Worm (Caenorhabditis elegans) whole organism, L3 larva: ENCODE results near the gene T04A8.18.

Experiments used
- R02D3.7 ChIP-seq: fragments of 150-350 bp; optimal IDR thresholded peaks from 2 replicates; lab custom pipeline; 2014; ENCODE audit warnings: missing biosample characterization, missing genetic modification characterization
- ZK546.5 ChIP-seq: sonication (generic microtip); optimal IDR thresholded peaks from 2 replicates; lab custom pipeline; 2017; ENCODE audit warnings: missing biosample characterization, missing genetic modification characterization
- aly-2 ChIP-seq: fragments of 150-350 bp; optimal IDR thresholded peaks from 2 replicates; lab custom pipeline; 2014; ENCODE audit warnings: missing biosample characterization, missing genetic modification characterization
- ama-1 ChIP-seq: fragments of 150-350 bp; optimal IDR thresholded peaks from 2 replicates; lab custom pipeline; 2018
- ceh-16 ChIP-seq: sonication (generic microtip); optimal IDR thresholded peaks from 2 replicates; lab custom pipeline; 2017; ENCODE audit warnings: missing biosample characterization, missing genetic modification characterization
- ceh-28 ChIP-seq: fragments of 150-350 bp; optimal IDR thresholded peaks from 2 replicates; lab custom pipeline; 2014; ENCODE audit warnings: missing biosample characterization, missing genetic modification reagents, missing genetic modification characterization
- ceh-82 ChIP-seq: fragments of 150-350 bp; optimal IDR thresholded peaks from 2 replicates; lab custom pipeline; 2014; ENCODE audit warnings: missing biosample characterization, missing genetic modification characterization
- ceh-9 ChIP-seq: sonication (generic microtip); optimal IDR thresholded peaks from 2 replicates; lab custom pipeline; 2018; ENCODE audit warnings: missing biosample characterization, missing genetic modification characterization
- daf-12 ChIP-seq: fragments of 150-350 bp; optimal IDR thresholded peaks from 2 replicates; lab custom pipeline; 2014; ENCODE audit warnings: missing biosample characterization, missing genetic modification reagents, missing genetic modification characterization
- egl-27 ChIP-seq: sonication (generic microtip); optimal IDR thresholded peaks from 4 replicates; lab custom pipeline; 2017; ENCODE audit warnings: missing biosample characterization, missing genetic modification reagents, missing genetic modification characterization
- egl-5 ChIP-seq: fragments of 150-350 bp; optimal IDR thresholded peaks from 2 replicates; lab custom pipeline; 2017; ENCODE audit warnings: missing biosample characterization, missing genetic modification reagents, missing genetic modification characterization, inconsistent platforms
- elt-1 ChIP-seq: fragments of 150-350 bp; optimal IDR thresholded peaks from 2 replicates; lab custom pipeline; 2014; ENCODE audit warnings: missing biosample characterization, missing genetic modification characterization
- elt-2 ChIP-seq: sonication (generic microtip); optimal IDR thresholded peaks from 2 replicates; lab custom pipeline; 2016; ENCODE audit warnings: missing genetic modification reagents, mild to moderate bottlenecking, missing genetic modification characterization, missing compliant biosample characterization
- elt-3 ChIP-seq, 3 experiments: fragments of 150-350 bp in 1 of 3; sonication (generic microtip) in 2 of 3; optimal IDR thresholded peaks; 2 replicates in 2 of 3; 4 replicates in 1 of 3; lab custom pipeline; 2014 to 2017; ENCODE audit warnings: missing biosample characterization in 3 of 3, missing genetic modification characterization in 3 of 3
- eor-1 ChIP-seq, 2 experiments: fragments of 150-350 bp; optimal IDR thresholded peaks; 2 replicates each; lab custom pipeline; 2014 to 2018; ENCODE audit warnings: missing biosample characterization in 2 of 2, missing genetic modification characterization in 2 of 2
- fkh-10 ChIP-seq: sonication (generic microtip); optimal IDR thresholded peaks from 2 replicates; lab custom pipeline; 2017; ENCODE audit warnings: missing biosample characterization, missing genetic modification reagents, missing genetic modification characterization
- fos-1 ChIP-seq: fragments of 150-350 bp; optimal IDR thresholded peaks from 2 replicates; lab custom pipeline; 2014; ENCODE audit warnings: missing biosample characterization, missing genetic modification characterization
- hmg-11 ChIP-seq: sonication (generic microtip); optimal IDR thresholded peaks from 2 replicates; lab custom pipeline; 2016; ENCODE audit warnings: missing genetic modification characterization, missing compliant biosample characterization
- jun-1 ChIP-seq: fragments of 150-350 bp; optimal IDR thresholded peaks from 2 replicates; lab custom pipeline; 2014; ENCODE audit warnings: missing biosample characterization, missing genetic modification reagents, missing genetic modification characterization
- lin-15B ChIP-seq: fragments of 150-350 bp; optimal IDR thresholded peaks from 2 replicates; lab custom pipeline; 2014; ENCODE audit warnings: missing biosample characterization, missing genetic modification characterization
- lin-39 ChIP-seq: fragments of 150-350 bp; optimal IDR thresholded peaks from 2 replicates; lab custom pipeline; 2018; ENCODE audit warnings: missing biosample characterization, missing genetic modification reagents, missing genetic modification characterization
- mdl-1 ChIP-seq: fragments of 150-350 bp; optimal IDR thresholded peaks from 2 replicates; lab custom pipeline; 2014; ENCODE audit warnings: missing biosample characterization, missing genetic modification characterization
- nfya-1 ChIP-seq: sonication (generic microtip); optimal IDR thresholded peaks from 2 replicates; lab custom pipeline; 2017; ENCODE audit warnings: missing genetic modification characterization, mild to moderate bottlenecking, missing compliant biosample characterization, antibody characterized with exemption, moderate library complexity; ENCODE audit not compliant: insufficient read depth
- nhr-11 ChIP-seq: fragments of 150-350 bp; optimal IDR thresholded peaks from 2 replicates; lab custom pipeline; 2014; ENCODE audit warnings: missing biosample characterization, missing genetic modification characterization
- nhr-12 ChIP-seq: fragments of 150-350 bp; optimal IDR thresholded peaks from 2 replicates; lab custom pipeline; 2014; ENCODE audit warnings: missing biosample characterization, missing genetic modification characterization
- nhr-23 ChIP-seq: fragments of 150-350 bp; optimal IDR thresholded peaks from 2 replicates; lab custom pipeline; 2014; ENCODE audit warnings: missing biosample characterization, missing genetic modification reagents, missing genetic modification characterization
- nhr-237 ChIP-seq: fragments of 150-350 bp; optimal IDR thresholded peaks from 2 replicates; lab custom pipeline; 2014; ENCODE audit warnings: missing biosample characterization, missing genetic modification characterization
- nhr-25 ChIP-seq: sonication (generic microtip); optimal IDR thresholded peaks from 2 replicates; lab custom pipeline; 2017; ENCODE audit warnings: missing biosample characterization, missing genetic modification characterization
- nhr-28 ChIP-seq: fragments of 150-350 bp; optimal IDR thresholded peaks from 2 replicates; lab custom pipeline; 2014; ENCODE audit warnings: missing biosample characterization, missing genetic modification characterization
- nhr-43 ChIP-seq: sonication (generic microtip); optimal IDR thresholded peaks from 2 replicates; lab custom pipeline; 2016; ENCODE audit warnings: mild to moderate bottlenecking, missing genetic modification characterization, missing compliant biosample characterization; ENCODE audit not compliant: poor library complexity, severe bottlenecking
- nhr-67 ChIP-seq: fragments of 150-350 bp; optimal IDR thresholded peaks from 2 replicates; lab custom pipeline; 2014; ENCODE audit warnings: missing biosample characterization, missing genetic modification characterization
- nhr-76 ChIP-seq: fragments of 150-350 bp; sonication (generic microtip); optimal IDR thresholded peaks from 5 replicates; lab custom pipeline; 2014; ENCODE audit warnings: missing biosample characterization, missing genetic modification characterization
- nhr-77 ChIP-seq: fragments of 150-350 bp; optimal IDR thresholded peaks from 2 replicates; lab custom pipeline; 2014; ENCODE audit warnings: missing biosample characterization, missing genetic modification characterization
- pha-4 ChIP-seq: fragments of 150-350 bp; optimal IDR thresholded peaks from 2 replicates; lab custom pipeline; 2014; ENCODE audit warnings: missing biosample characterization, missing genetic modification reagents, missing genetic modification characterization
- pqm-1 ChIP-seq: fragments of 150-350 bp; optimal IDR thresholded peaks from 2 replicates; lab custom pipeline; 2017; ENCODE audit warnings: missing biosample characterization, missing genetic modification characterization, inconsistent platforms
- sea-2 ChIP-seq: fragments of 150-350 bp; sonication (generic microtip); optimal IDR thresholded peaks from 4 replicates; lab custom pipeline; 2014; ENCODE audit warnings: missing biosample characterization, missing genetic modification reagents, missing genetic modification characterization
- snpc-4 ChIP-seq: fragments of 150-350 bp; optimal IDR thresholded peaks from 2 replicates; lab custom pipeline; 2014; ENCODE audit warnings: missing biosample characterization, missing genetic modification characterization
- tbx-2 ChIP-seq: sonication (generic microtip); optimal IDR thresholded peaks from 2 replicates; lab custom pipeline; 2016; ENCODE audit warnings: mild to moderate bottlenecking, missing genetic modification characterization, missing compliant biosample characterization
- unc-39 ChIP-seq: sonication (generic microtip); optimal IDR thresholded peaks from 4 replicates; lab custom pipeline; 2017; ENCODE audit warnings: missing biosample characterization, missing genetic modification characterization
- unc-62 ChIP-seq: fragments of 150-350 bp; sonication (generic microtip); optimal IDR thresholded peaks from 4 replicates; lab custom pipeline; 2014; ENCODE audit warnings: missing biosample characterization, missing genetic modification reagents, missing genetic modification characterization
- zag-1 ChIP-seq: fragments of 150-350 bp; optimal IDR thresholded peaks from 2 replicates; lab custom pipeline; 2014; ENCODE audit warnings: missing biosample characterization, missing genetic modification characterization
- ztf-11 ChIP-seq: fragments of 150-350 bp; optimal IDR thresholded peaks from 2 replicates; lab custom pipeline; 2014; ENCODE audit warnings: missing biosample characterization, missing genetic modification characterization
- ztf-4 ChIP-seq: fragments of 150-350 bp; optimal IDR thresholded peaks from 2 replicates; lab custom pipeline; 2014; ENCODE audit warnings: missing biosample characterization, missing genetic modification characterization

T04A8.18 gene

DNA sequence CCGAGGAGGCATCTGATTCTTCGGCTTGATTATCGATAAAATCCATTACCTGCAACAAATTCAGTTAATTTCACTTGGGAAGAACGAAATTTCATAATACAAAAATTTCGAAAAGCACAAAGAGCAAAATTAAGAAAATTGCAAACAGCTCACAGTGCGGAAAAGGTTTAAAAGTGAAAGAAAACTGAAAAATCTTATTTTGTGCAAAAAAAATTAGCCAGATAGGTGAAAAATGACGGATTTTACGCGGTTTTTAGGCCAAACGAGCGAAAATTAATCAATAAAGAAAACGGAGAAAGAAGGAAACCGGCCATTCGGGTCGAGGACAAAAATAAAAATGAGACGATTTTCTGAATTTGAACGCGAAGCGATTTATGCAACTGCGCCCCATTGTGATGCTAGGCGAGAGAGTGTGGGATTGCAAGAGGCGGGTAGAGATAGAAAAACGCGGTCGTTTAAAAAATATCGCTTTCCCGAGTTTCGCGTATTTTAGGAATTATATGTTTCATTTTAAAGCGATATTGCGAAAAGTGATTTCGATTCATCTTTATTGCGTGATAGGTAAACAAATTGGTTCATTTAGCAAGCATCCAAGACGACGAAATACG lies 11.7 kb downstream of the T04A8.18 start, which contains the start of gene emb-5 (continued):
- TF ChIP-seq unc-62 (no peak), nhr-28 (tag; lab: Kevin White, UChicago) (no peak), nfya-1 (tag; lab: Kevin White, UChicago) (no peak), elt-3 (tag; optimal IDR thresholded peaks at IDR 0.05; lab: Kevin White, UChicago) (no peak), fos-1 (tag; lab: Kevin White, UChicago) (no peak), aly-2 (tag; lab: Kevin White, UChicago) (no peak), jun-1 (no peak), nhr-237 (tag; lab: Kevin White, UChicago) (no peak), nhr-43 (tag; lab: Kevin White, UChicago) (peak; percentile 3), egl-27 (no peak), ztf-4 (tag; lab: Kevin White, UChicago) (no peak), sea-2 (GFP tag; lab: Kevin White, UChicago) (no peak), hmg-11 (tag; lab: Kevin White, UChicago) (peak; percentile 25), daf-12 (no peak)
- TF ChIP-seq, all 47 proteins: peak for 8

- TF ChIP-seq nhr-12 (tag; lab: Kevin White, UChicago) (no peak), daf-12 (no peak), nfya-1 (tag; lab: Kevin White, UChicago) (peak; percentile 93), nhr-67 (tag; lab: Kevin White, UChicago) (no peak), unc-39 (tag; lab: Kevin White, UChicago) (no peak), zag-1 (tag; lab: Kevin White, UChicago) (no peak), pqm-1 (tag; lab: Kevin White, UChicago) (no peak), nhr-77 (tag; lab: Kevin White, UChicago) (no peak), ztf-4 (tag; lab: Kevin White, UChicago) (no peak), aly-2 (tag; lab: Kevin White, UChicago) (no peak), pha-4 (tag; lab: Kevin White, UChicago) (peak; percentile 78), nhr-23 (tag; lab: Kevin White, UChicago) (peak; percentile 48), ceh-28 (tag; lab: Kevin White, UChicago) (peak; percentile 1), nhr-11 (peak; percentile 59), lin-15B (tag; lab: Kevin White, UChicago) (peak; percentile 79), lin-39 (tag; lab: Kevin White, UChicago) (peak; percentile 91), unc-62 (peak; percentile 7), mdl-1 (tag; lab: Kevin White, UChicago) (no peak), ceh-16 (no peak), snpc-4 (peak; percentile 51), ceh-9 (tag; lab: Kevin White, UChicago) (no peak), R02D3.7 (tag; lab: Kevin White, UChicago) (peak; percentile 8), tbx-2 (tag; lab: Kevin White, UChicago) (peak; percentile 21), elt-1 (tag; lab: Kevin White, UChicago) (peak; percentile 46), fkh-10 (GFP tag; lab: Kevin White, UChicago) (peak; percentile 23), elt-3 (tag; optimal IDR thresholded peaks at IDR 0.05; lab: Kevin White, UChicago) (no peak), hmg-11 (tag; lab: Kevin White, UChicago) (peak; percentile 93), ZK546.5 (no peak), nhr-25 (no peak), ama-1 (lab: Kevin White, UChicago) (no peak), egl-5 (tag; lab: Kevin White, UChicago) (peak; percentile 91)
Measured at ce11 chrIII:4721750-4722149, 12.7 kb downstream of the T04A8.18 start, which contains the start of gene acy-1. Gene acy-1 (plus strand): TSS chrIII:4722095.

DNA sequence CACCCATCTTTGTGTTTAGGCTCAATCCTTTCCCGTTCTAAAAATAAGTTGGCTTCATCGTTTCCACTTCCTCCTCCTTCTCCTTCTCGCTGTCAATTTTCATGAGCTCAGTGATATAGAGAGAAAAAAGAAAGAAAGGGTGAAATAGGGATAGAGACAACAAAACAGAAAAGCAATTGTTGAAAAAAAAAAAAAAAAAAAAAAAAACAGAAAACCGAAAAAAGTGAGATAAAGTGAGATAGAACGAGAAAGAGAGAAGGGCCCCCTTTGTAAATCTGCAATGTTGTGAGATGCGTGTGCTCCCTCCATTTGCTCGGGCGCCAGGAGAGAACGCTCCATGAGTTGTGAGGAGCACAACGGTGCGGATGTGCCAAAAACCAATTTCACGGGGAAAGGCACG lies 14.9 kb downstream of the T04A8.18 start:
- no peak for TF ChIP-seq aly-2 (tag; lab: Kevin White, UChicago)
- peak; percentile 33 for TF ChIP-seq egl-5 (tag; lab: Kevin White, UChicago)
- no peak for TF ChIP-seq ztf-11 (tag; lab: Kevin White, UChicago)
- TF ChIP-seq ceh-16 = no peak
- no peak for TF ChIP-seq zag-1 (tag; lab: Kevin White, UChicago)
- TF ChIP-seq mdl-1 (tag; lab: Kevin White, UChicago) = no peak
- TF ChIP-seq snpc-4 = no peak
- TF ChIP-seq nfya-1 (tag; lab: Kevin White, UChicago) = peak; percentile 50
- no peak for TF ChIP-seq ZK546.5
- TF ChIP-seq pqm-1 (tag; lab: Kevin White, UChicago) = no peak
- TF ChIP-seq ceh-9 (tag; lab: Kevin White, UChicago) = no peak
- TF ChIP-seq ceh-82 = no peak
- no peak for TF ChIP-seq egl-27
- no peak for TF ChIP-seq nhr-77 (tag; lab: Kevin White, UChicago)
- no peak for TF ChIP-seq sea-2 (GFP tag; lab: Kevin White, UChicago)
- no peak for TF ChIP-seq unc-39 (tag; lab: Kevin White, UChicago)
- TF ChIP-seq ceh-28 (tag; lab: Kevin White, UChicago) = no peak
- peak; percentile 6 for TF ChIP-seq lin-39 (tag; lab: Kevin White, UChicago)
- no peak for TF ChIP-seq eor-1 (tag; optimal IDR thresholded peaks at IDR 0.05; lab: Kevin White, UChicago)
- no peak for TF ChIP-seq nhr-12 (tag; lab: Kevin White, UChicago)
- TF ChIP-seq nhr-237 (tag; lab: Kevin White, UChicago) = no peak
- peak; percentile 24 for TF ChIP-seq fkh-10 (GFP tag; lab: Kevin White, UChicago)
- TF ChIP-seq elt-2 (tag; lab: Kevin White, UChicago) = no peak
- TF ChIP-seq nhr-76 (tag; lab: Kevin White, UChicago) = no peak
- no peak for TF ChIP-seq elt-1 (tag; lab: Kevin White, UChicago)
